Fruit fly (Drosophila melanogaster) whole organism, prepupa: ENCODE data around the gene ac.

Experiments used
- CG10631 ChIP-seq: fragments of 200-800 bp; sonication (Bioruptor generic); optimal IDR thresholded peaks from 2 replicates; lab custom pipeline; 2016; ENCODE audit warnings: missing biosample characterization, missing genetic modification characterization
- CG10669 ChIP-seq: fragments of 200-800 bp; sonication (Bioruptor generic); optimal IDR thresholded peaks from 3 replicates; lab custom pipeline; 2018; ENCODE audit warnings: missing biosample characterization, mild to moderate bottlenecking, missing genetic modification characterization, moderate library complexity
- CG11294 ChIP-seq: fragments of 200-800 bp; sonication (Bioruptor generic); IDR thresholded peaks from 2 replicates; pipeline ENCODE4 v1.3.6; 2022; ENCODE audit warnings: missing biosample characterization, missing genetic modification characterization
- CG11762 ChIP-seq: fragments of 200-800 bp; sonication (Bioruptor generic); optimal IDR thresholded peaks from 3 replicates; lab custom pipeline; 2016; ENCODE audit warnings: missing biosample characterization, missing genetic modification characterization; ENCODE audit not compliant: insufficient read depth
- CG11902 ChIP-seq: fragments of 200-800 bp; sonication (Bioruptor generic); optimal IDR thresholded peaks from 3 replicates; lab custom pipeline; 2016; ENCODE audit warnings: missing biosample characterization, missing genetic modification characterization
- CG15336 ChIP-seq: fragments of 200-800 bp; sonication (Bioruptor generic); IDR thresholded peaks from 2 replicates; pipeline ENCODE4 v1.3.6; 2022; ENCODE audit warnings: missing biosample characterization, missing genetic modification characterization
- CG1621 ChIP-seq: fragments of 200-800 bp; sonication (Bioruptor generic); optimal IDR thresholded peaks from 3 replicates; lab custom pipeline; 2018; ENCODE audit warnings: missing biosample characterization, mild to moderate bottlenecking, missing genetic modification characterization
- CG3032 ChIP-seq: fragments of 200-800 bp; optimal IDR thresholded peaks from 2 replicates; lab custom pipeline; 2019; ENCODE audit warnings: missing biosample characterization, mild to moderate bottlenecking, missing genetic modification characterization, moderate library complexity
- CG31627 ChIP-seq: fragments of 200-800 bp; sonication (Bioruptor generic); optimal IDR thresholded peaks from 3 replicates; lab custom pipeline; 2016; ENCODE audit warnings: missing biosample characterization, missing genetic modification characterization
- CG32006 ChIP-seq: fragments of 200-800 bp; sonication (Bioruptor generic); optimal IDR thresholded peaks from 3 replicates; lab custom pipeline; 2017; ENCODE audit warnings: missing biosample characterization, mild to moderate bottlenecking, missing genetic modification characterization
- CG34406 ChIP-seq: fragments of 200-800 bp; sonication (Bioruptor generic); optimal IDR thresholded peaks from 3 replicates; lab custom pipeline; 2016; ENCODE audit warnings: missing biosample characterization, missing genetic modification characterization
- CG3919 ChIP-seq: fragments of 200-800 bp; sonication (Bioruptor generic); optimal IDR thresholded peaks from 3 replicates; lab custom pipeline; 2016; ENCODE audit warnings: missing biosample characterization, missing genetic modification characterization
- CG4318 ChIP-seq: fragments of 200-800 bp; sonication (Bioruptor generic); optimal IDR thresholded peaks from 3 replicates; lab custom pipeline; 2017; ENCODE audit warnings: missing biosample characterization, mild to moderate bottlenecking, missing genetic modification characterization
- CG6163 ChIP-seq: fragments of 200-800 bp; sonication (Bioruptor generic); IDR thresholded peaks from 3 replicates; pipeline ENCODE4 v1.3.6; 2022; ENCODE audit warnings: missing biosample characterization, missing genetic modification characterization
- CG6276 ChIP-seq: fragments of 200-800 bp; sonication (Bioruptor generic); optimal IDR thresholded peaks from 2 replicates; lab custom pipeline; 2017; ENCODE audit warnings: missing biosample characterization, mild to moderate bottlenecking, missing genetic modification characterization
- CG6792 ChIP-seq: fragments of 200-800 bp; sonication (Bioruptor generic); optimal IDR thresholded peaks from 3 replicates; lab custom pipeline; 2016; ENCODE audit warnings: missing biosample characterization, missing genetic modification characterization
- CG6808 ChIP-seq: fragments of 200-800 bp; sonication (Bioruptor generic); optimal IDR thresholded peaks from 3 replicates; lab custom pipeline; 2017; ENCODE audit warnings: missing biosample characterization, missing genetic modification characterization, mild to moderate bottlenecking, moderate library complexity, missing genetic modification reagents
- CG6854 ChIP-seq: fragments of 200-800 bp; sonication (Bioruptor generic); optimal IDR thresholded peaks from 2 replicates; lab custom pipeline; 2017; ENCODE audit warnings: missing biosample characterization, mild to moderate bottlenecking, missing genetic modification characterization
- CG7368 ChIP-seq: fragments of 200-800 bp; sonication (Bioruptor generic); optimal IDR thresholded peaks from 3 replicates; lab custom pipeline; 2016; ENCODE audit warnings: missing biosample characterization, missing genetic modification characterization
- CG8119 ChIP-seq: fragments of 200-800 bp; sonication (Bioruptor generic); IDR thresholded peaks from 3 replicates; pipeline ENCODE4 v1.3.6; 2022; ENCODE audit warnings: missing biosample characterization, missing genetic modification characterization
- CG8319 ChIP-seq: fragments of 200-800 bp; sonication (Bioruptor generic); optimal IDR thresholded peaks from 3 replicates; lab custom pipeline; 2016; ENCODE audit warnings: missing biosample characterization, missing genetic modification characterization
- Eip75B ChIP-seq: fragments of 200-800 bp; sonication (Bioruptor generic); optimal IDR thresholded peaks from 3 replicates; lab custom pipeline; 2016; ENCODE audit warnings: missing biosample characterization, missing genetic modification characterization
- Eip78C ChIP-seq: fragments of 200-800 bp; sonication (Bioruptor generic); peaks from one replicate; lab custom pipeline; 2016; ENCODE audit warnings: missing biosample characterization, missing genetic modification characterization
- Eip93F ChIP-seq: fragments of 200-800 bp; sonication (Bioruptor generic); optimal IDR thresholded peaks from 2 replicates; lab custom pipeline; 2016; ENCODE audit warnings: missing biosample characterization, mild to moderate bottlenecking, missing genetic modification characterization
- Ets96B ChIP-seq: fragments of 200-800 bp; optimal IDR thresholded peaks from 2 replicates; lab custom pipeline; 2019; ENCODE audit warnings: missing biosample characterization, mild to moderate bottlenecking, missing genetic modification characterization, moderate library complexity
- Hr4 ChIP-seq: fragments of 200-800 bp; sonication (Bioruptor generic); optimal IDR thresholded peaks from 3 replicates; lab custom pipeline; 2016; ENCODE audit warnings: missing biosample characterization, missing genetic modification characterization
- Lpt ChIP-seq: fragments of 200-800 bp; sonication (Bioruptor generic); optimal IDR thresholded peaks from 3 replicates; lab custom pipeline; 2016; ENCODE audit warnings: missing biosample characterization, missing genetic modification characterization
- Met ChIP-seq: fragments of 200-800 bp; sonication (Bioruptor generic); optimal IDR thresholded peaks from 3 replicates; lab custom pipeline; 2016; ENCODE audit warnings: missing biosample characterization, missing genetic modification characterization
- OdsH ChIP-seq: fragments of 200-800 bp; sonication (Bioruptor generic); optimal IDR thresholded peaks from 3 replicates; lab custom pipeline; 2016; ENCODE audit warnings: missing biosample characterization, missing genetic modification characterization
- Smox ChIP-seq: fragments of 200-800 bp; sonication (Bioruptor generic); optimal IDR thresholded peaks from 3 replicates; lab custom pipeline; 2016; ENCODE audit warnings: missing biosample characterization, missing genetic modification characterization
- Sox102F ChIP-seq: fragments of 200-800 bp; sonication (Bioruptor generic); optimal IDR thresholded peaks from 2 replicates; lab custom pipeline; 2016; ENCODE audit warnings: missing biosample characterization, mild to moderate bottlenecking, missing genetic modification characterization
- Sox14 ChIP-seq: fragments of 200-800 bp; sonication (Bioruptor generic); optimal IDR thresholded peaks from 3 replicates; lab custom pipeline; 2016; ENCODE audit warnings: missing biosample characterization, missing genetic modification characterization
- Sox15 ChIP-seq: fragments of 200-800 bp; sonication (Bioruptor generic); optimal IDR thresholded peaks from 3 replicates; lab custom pipeline; 2016; ENCODE audit warnings: missing biosample characterization, missing genetic modification characterization
- achi ChIP-seq: fragments of 200-800 bp; sonication (Bioruptor generic); optimal IDR thresholded peaks from 3 replicates; lab custom pipeline; 2016; ENCODE audit warnings: missing biosample characterization, missing genetic modification characterization
- cyc ChIP-seq: fragments of 200-800 bp; sonication (Bioruptor generic); optimal IDR thresholded peaks from 3 replicates; lab custom pipeline; 2016; ENCODE audit warnings: missing biosample characterization, missing genetic modification characterization
- dac ChIP-seq: fragments of 200-800 bp; sonication (Bioruptor generic); optimal IDR thresholded peaks from 2 replicates; lab custom pipeline; 2017; ENCODE audit warnings: missing biosample characterization, mild to moderate bottlenecking, missing genetic modification characterization
- dsx ChIP-seq: fragments of 200-800 bp; optimal IDR thresholded peaks from 3 replicates; lab custom pipeline; 2019; ENCODE audit warnings: missing biosample characterization, mild to moderate bottlenecking, missing genetic modification characterization, moderate library complexity; ENCODE audit not compliant: poor library complexity, severe bottlenecking
- esn ChIP-seq: fragments of 200-800 bp; sonication (Bioruptor generic); optimal IDR thresholded peaks from 2 replicates; lab custom pipeline; 2016; ENCODE audit warnings: missing biosample characterization, mild to moderate bottlenecking, missing genetic modification characterization, moderate library complexity
- fd59A ChIP-seq: fragments of 200-800 bp; sonication (Bioruptor generic); optimal IDR thresholded peaks from 2 replicates; lab custom pipeline; 2017; ENCODE audit warnings: missing biosample characterization, mild to moderate bottlenecking, missing genetic modification characterization, missing genetic modification reagents
- fkh ChIP-seq: fragments of 200-800 bp; sonication (Bioruptor generic); optimal IDR thresholded peaks from 3 replicates; lab custom pipeline; 2017; ENCODE audit warnings: missing biosample characterization, mild to moderate bottlenecking, missing genetic modification characterization, moderate library complexity
- lz ChIP-seq: fragments of 200-800 bp; sonication (Bioruptor generic); optimal IDR thresholded peaks from 3 replicates; lab custom pipeline; 2016; ENCODE audit warnings: missing biosample characterization, missing genetic modification characterization
- pdm3 ChIP-seq: fragments of 200-800 bp; sonication (Bioruptor generic); optimal IDR thresholded peaks from 3 replicates; lab custom pipeline; 2016; ENCODE audit warnings: missing biosample characterization, missing genetic modification characterization
- salr ChIP-seq, 2 experiments: fragments of 200-800 bp; sonication (Bioruptor generic); optimal IDR thresholded peaks; 3 replicates each; lab custom pipeline; 2016 to 2018; ENCODE audit warnings: missing biosample characterization in 2 of 2, missing genetic modification characterization in 2 of 2, mild to moderate bottlenecking in 1 of 2
- spab ChIP-seq: fragments of 200-800 bp; sonication (Bioruptor generic); optimal IDR thresholded peaks from 2 replicates; lab custom pipeline; 2017; ENCODE audit warnings: missing biosample characterization, mild to moderate bottlenecking, missing genetic modification characterization, missing genetic modification reagents
- ss ChIP-seq, 2 experiments: fragments of 200-800 bp; sonication (Bioruptor generic); optimal IDR thresholded peaks; 2 replicates in 1 of 2; 3 replicates in 1 of 2; lab custom pipeline; 2017 to 2018; ENCODE audit warnings: mild to moderate bottlenecking in 2 of 2, missing biosample characterization in 2 of 2, missing genetic modification characterization in 2 of 2, moderate library complexity in 1 of 2
- svp ChIP-seq: fragments of 200-800 bp; sonication (Bioruptor generic); peaks from one replicate; lab custom pipeline; 2016; ENCODE audit warnings: missing biosample characterization, missing genetic modification characterization
- topi ChIP-seq: fragments of 200-800 bp; sonication (Bioruptor generic); optimal IDR thresholded peaks from 3 replicates; lab custom pipeline; 2016; ENCODE audit warnings: missing biosample characterization, missing genetic modification characterization

ac gene

dm6 chrX:361418-361817 lies 8.4 kb upstream of the ac start (continued):
- TF ChIP-seq CG11902: no peak
- peak; percentile 37; the same call in 1 of the 2 replicates for TF ChIP-seq CG11294 (GFP tag; lab: Robert Waterston, UW)
- no peak for TF ChIP-seq esn (GFP tag; lab: Kevin White, UChicago)
- TF ChIP-seq Lpt (GFP tag; lab: Kevin White, UChicago): peak; percentile 54
- TF ChIP-seq CG3032 (tag; lab: Kevin White, UChicago): peak; percentile 75
- no peak for TF ChIP-seq CG6792 (GFP tag; lab: Kevin White, UChicago)
- TF ChIP-seq Smox (GFP tag; lab: Kevin White, UChicago): no peak
- TF ChIP-seq cyc: no peak
- peak; percentile 41 for TF ChIP-seq CG10631 (GFP tag; lab: Kevin White, UChicago)
- no peak for TF ChIP-seq Sox15
- 0 out of 3 replicates have a peak, but pooled peaks have one; percentile 39 for TF ChIP-seq CG8119 (GFP tag; lab: Robert Waterston, UW)

DNA sequence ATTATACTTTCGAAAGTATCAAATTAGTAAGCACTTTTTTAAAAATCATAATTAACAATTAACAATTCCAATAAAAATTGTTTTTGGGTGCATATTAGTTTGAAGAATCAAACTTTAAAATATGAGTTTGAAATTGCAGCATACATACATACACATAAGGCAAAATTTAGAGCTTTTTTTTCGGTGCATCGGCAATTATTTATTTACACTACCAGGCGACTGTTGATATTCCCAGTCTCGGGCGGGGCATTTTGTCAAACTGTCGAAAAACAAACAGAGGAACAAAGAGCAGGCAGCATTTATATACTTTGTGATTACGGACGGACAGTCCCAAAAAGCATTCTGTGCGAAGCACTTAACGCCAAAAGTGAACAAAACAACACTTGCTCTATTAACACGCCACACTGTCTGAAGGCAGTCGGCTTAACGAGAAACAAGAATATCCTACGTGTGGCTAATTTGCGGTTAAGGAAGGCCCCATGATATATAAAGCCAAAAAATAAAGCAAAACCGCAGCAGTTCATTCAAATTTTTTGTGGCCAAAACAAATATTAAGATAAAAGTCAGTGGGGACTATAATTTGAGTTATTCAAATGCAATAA lies 7.7 kb upstream of the ac start:
- TF ChIP-seq CG6276 (GFP tag; lab: Kevin White, UChicago) (no peak), CG3919 (GFP tag; lab: Kevin White, UChicago) (no peak), CG1621 (tag; lab: Kevin White, UChicago) (no peak), dac (no peak), Eip78C (GFP tag; lab: Kevin White, UChicago) (peak; percentile 8), esn (GFP tag; lab: Kevin White, UChicago) (peak; percentile 12), fkh (GFP tag; lab: Kevin White, UChicago) (peak; percentile 42), Sox102F (GFP tag; lab: Kevin White, UChicago) (no peak), pdm3 (no peak), dsx (GFP tag; lab: Kevin White, UChicago) (no peak), CG11294 (GFP tag; lab: Robert Waterston, UW) (no peak), OdsH (GFP tag; lab: Kevin White, UChicago) (no peak), Ets96B (tag; lab: Kevin White, UChicago) (no peak), ss (GFP tag; optimal IDR thresholded peaks at IDR 0.05; lab: Kevin White, UChicago) (no peak), CG32006 (no peak), salr (GFP tag; optimal IDR thresholded peaks at IDR 0.05; lab: Kevin White, UChicago) (no peak), svp (peak; percentile 57), CG6854 (no peak), Eip93F (no peak), Sox14 (no peak), achi (GFP tag; lab: Kevin White, UChicago) (no peak), CG10669 (no peak), topi (GFP tag; lab: Kevin White, UChicago) (no peak), CG6163 (GFP tag; lab: Robert Waterston, UW) (no peak), Met (GFP tag; lab: Kevin White, UChicago) (no peak), CG7368 (GFP tag; lab: Kevin White, UChicago) (no peak), Eip75B (GFP tag; lab: Kevin White, UChicago) (no peak), Sox15 (no peak), cyc (no peak)

- no peak for TF ChIP-seq Smox (GFP tag; lab: Kevin White, UChicago)
- no peak for TF ChIP-seq CG6808 (GFP tag; lab: Kevin White, UChicago)
- peak; percentile 53 for TF ChIP-seq CG3032 (tag; lab: Kevin White, UChicago)
- TF ChIP-seq Eip93F: no peak
- TF ChIP-seq CG6276 (GFP tag; lab: Kevin White, UChicago): no peak
- no peak for TF ChIP-seq Hr4
- peak; percentile 39 for TF ChIP-seq dsx (GFP tag; lab: Kevin White, UChicago)
- no peak for TF ChIP-seq Lpt (GFP tag; lab: Kevin White, UChicago)
- peak; percentile 28 for TF ChIP-seq achi (GFP tag; lab: Kevin White, UChicago)
- TF ChIP-seq CG3919 (GFP tag; lab: Kevin White, UChicago): no peak
- no peak for TF ChIP-seq CG11762
- no peak for TF ChIP-seq fd59A
- TF ChIP-seq CG15336 (GFP tag; lab: Robert Waterston, UW): 0 out of 2 replicates have a peak, but pooled peaks have one; percentile 23
- no peak for TF ChIP-seq spab
- TF ChIP-seq CG8319: no peak
- TF ChIP-seq CG6854: no peak
- TF ChIP-seq CG32006: peak; percentile 72
- TF ChIP-seq CG8119 (GFP tag; lab: Robert Waterston, UW): peak; percentile 62; the same call in 2 of the 3 replicates
- TF ChIP-seq dac: no peak
- no peak for TF ChIP-seq lz (GFP tag; lab: Kevin White, UChicago)
- no peak for TF ChIP-seq CG31627 (GFP tag; lab: Kevin White, UChicago)
- TF ChIP-seq CG4318 (GFP tag; lab: Kevin White, UChicago): no peak
- TF ChIP-seq CG34406 (GFP tag; lab: Kevin White, UChicago): peak; percentile 51
Observed at dm6 chrX:364006-364405, 5.8 kb upstream of the ac start.
